Fruit fly (Drosophila melanogaster) whole organism, adult: ENCODE data around the gene CG5043.
A peak's percentile ranks its signal among the peaks of the same experiment; 100 is the strongest.

Experiments used
- CG5204 ChIP-seq: fragments of 200-800 bp; sonication (Bioruptor generic); optimal IDR thresholded peaks from 2 replicates; lab custom pipeline; 2016; ENCODE audit warnings: missing biosample characterization, missing genetic modification characterization
- tj ChIP-seq: fragments of 200-800 bp; sonication (Bioruptor generic); optimal IDR thresholded peaks from 3 replicates; lab custom pipeline; 2017; ENCODE audit warnings: missing biosample characterization, mild to moderate bottlenecking, missing genetic modification characterization, moderate library complexity

- TF ChIP-seq tj (GFP tag; lab: Kevin White, UChicago), result peak; percentile 84
- TF ChIP-seq CG5204 (GFP tag; lab: Kevin White, UChicago), result no peak
Observed at dm6 chr2L:17480943-17481580, 47.4 kb downstream of the CG5043 start, which contains the start of the genes fws and Lamtor3.
